Fruit fly (Drosophila melanogaster) whole organism, wandering third instar larva: ENCODE measurements around the gene CG17109.

Source experiments
- brk ChIP-seq: fragments of 200-800 bp; sonication (Bioruptor generic); optimal IDR thresholded peaks from 2 replicates; lab custom pipeline; 2016; ENCODE audit warnings: missing biosample characterization, mild to moderate bottlenecking, missing genetic modification characterization
- dsf ChIP-seq: sonication (Bioruptor generic); optimal IDR thresholded peaks from 2 replicates; lab custom pipeline; 2016; ENCODE audit warnings: missing biosample characterization, missing genetic modification characterization, borderline replicate concordance
- foxo ChIP-seq, 2 experiments: fragments of 200-800 bp; sonication (Bioruptor generic); optimal IDR thresholded peaks; 2 replicates in 1 of 2; 3 replicates in 1 of 2; lab custom pipeline; 2016 to 2017; ENCODE audit warnings: missing biosample characterization in 2 of 2, missing genetic modification characterization in 2 of 2
- pan ChIP-seq: fragments of >200 bp; optimal IDR thresholded peaks from 2 replicates; lab custom pipeline; 2017
- sage ChIP-seq: fragments of 200-800 bp; sonication (Bioruptor generic); optimal IDR thresholded peaks from 2 replicates; lab custom pipeline; 2016; ENCODE audit warnings: missing biosample characterization, mild to moderate bottlenecking, missing genetic modification characterization

- TF ChIP-seq foxo (GFP tag; optimal IDR thresholded peaks at IDR 0.05; lab: Kevin White, UChicago) (no peak), brk (GFP tag; lab: Kevin White, UChicago) (no peak), pan (lab: Kevin White, UChicago) (no peak), dsf (GFP tag; lab: Kevin White, UChicago) (no peak), sage (GFP tag; lab: Kevin White, UChicago) (no peak)
Measured at dm6 chr3R:23129617-23130016, 34.1 kb downstream of the CG17109 start.
